Fruit fly (Drosophila melanogaster) whole organism, prepupa: ENCODE measurements around the gene Dad.

Experiments
- CG10669 ChIP-seq: fragments of 200-800 bp; sonication (Bioruptor generic); optimal IDR thresholded peaks from 3 replicates; lab custom pipeline; 2018; ENCODE audit warnings: missing biosample characterization, mild to moderate bottlenecking, missing genetic modification characterization, moderate library complexity
- CG11294 ChIP-seq: fragments of 200-800 bp; sonication (Bioruptor generic); IDR thresholded peaks from 2 replicates; pipeline ENCODE4 v1.3.6; 2022; ENCODE audit warnings: missing biosample characterization, missing genetic modification characterization
- CG1621 ChIP-seq: fragments of 200-800 bp; sonication (Bioruptor generic); optimal IDR thresholded peaks from 3 replicates; lab custom pipeline; 2018; ENCODE audit warnings: missing biosample characterization, mild to moderate bottlenecking, missing genetic modification characterization
- CG16779 ChIP-seq: fragments of 200-800 bp; sonication (Bioruptor generic); optimal IDR thresholded peaks from 3 replicates; lab custom pipeline; 2017; ENCODE audit warnings: missing biosample characterization, mild to moderate bottlenecking, missing genetic modification characterization
- CG3032 ChIP-seq: fragments of 200-800 bp; optimal IDR thresholded peaks from 2 replicates; lab custom pipeline; 2019; ENCODE audit warnings: missing biosample characterization, mild to moderate bottlenecking, missing genetic modification characterization, moderate library complexity
- CG31627 ChIP-seq: fragments of 200-800 bp; sonication (Bioruptor generic); optimal IDR thresholded peaks from 3 replicates; lab custom pipeline; 2016; ENCODE audit warnings: missing biosample characterization, missing genetic modification characterization
- CG32006 ChIP-seq: fragments of 200-800 bp; sonication (Bioruptor generic); optimal IDR thresholded peaks from 3 replicates; lab custom pipeline; 2017; ENCODE audit warnings: missing biosample characterization, mild to moderate bottlenecking, missing genetic modification characterization
- CG34406 ChIP-seq: fragments of 200-800 bp; sonication (Bioruptor generic); optimal IDR thresholded peaks from 3 replicates; lab custom pipeline; 2016; ENCODE audit warnings: missing biosample characterization, missing genetic modification characterization
- CG4318 ChIP-seq: fragments of 200-800 bp; sonication (Bioruptor generic); optimal IDR thresholded peaks from 3 replicates; lab custom pipeline; 2017; ENCODE audit warnings: missing biosample characterization, mild to moderate bottlenecking, missing genetic modification characterization
- CG6163 ChIP-seq: fragments of 200-800 bp; sonication (Bioruptor generic); IDR thresholded peaks from 3 replicates; pipeline ENCODE4 v1.3.6; 2022; ENCODE audit warnings: missing biosample characterization, missing genetic modification characterization
- CG6808 ChIP-seq: fragments of 200-800 bp; sonication (Bioruptor generic); optimal IDR thresholded peaks from 3 replicates; lab custom pipeline; 2017; ENCODE audit warnings: missing biosample characterization, missing genetic modification characterization, mild to moderate bottlenecking, moderate library complexity, missing genetic modification reagents
- CG6854 ChIP-seq: fragments of 200-800 bp; sonication (Bioruptor generic); optimal IDR thresholded peaks from 2 replicates; lab custom pipeline; 2017; ENCODE audit warnings: missing biosample characterization, mild to moderate bottlenecking, missing genetic modification characterization
- CG7368 ChIP-seq: fragments of 200-800 bp; sonication (Bioruptor generic); optimal IDR thresholded peaks from 3 replicates; lab custom pipeline; 2016; ENCODE audit warnings: missing biosample characterization, missing genetic modification characterization
- CG8119 ChIP-seq: fragments of 200-800 bp; sonication (Bioruptor generic); IDR thresholded peaks from 3 replicates; pipeline ENCODE4 v1.3.6; 2022; ENCODE audit warnings: missing biosample characterization, missing genetic modification characterization
- CG8319 ChIP-seq: fragments of 200-800 bp; sonication (Bioruptor generic); optimal IDR thresholded peaks from 3 replicates; lab custom pipeline; 2016; ENCODE audit warnings: missing biosample characterization, missing genetic modification characterization
- CG8632 ChIP-seq: fragments of 200-800 bp; sonication (Bioruptor generic); optimal IDR thresholded peaks from 3 replicates; lab custom pipeline; 2016; ENCODE audit warnings: missing biosample characterization, missing genetic modification characterization
- CG9139 ChIP-seq: fragments of 200-800 bp; sonication (Bioruptor generic); optimal IDR thresholded peaks from 3 replicates; lab custom pipeline; 2017; ENCODE audit warnings: missing biosample characterization, mild to moderate bottlenecking, missing genetic modification characterization
- Eip75B ChIP-seq: fragments of 200-800 bp; sonication (Bioruptor generic); optimal IDR thresholded peaks from 3 replicates; lab custom pipeline; 2016; ENCODE audit warnings: missing biosample characterization, missing genetic modification characterization
- Eip93F ChIP-seq: fragments of 200-800 bp; sonication (Bioruptor generic); optimal IDR thresholded peaks from 2 replicates; lab custom pipeline; 2016; ENCODE audit warnings: missing biosample characterization, mild to moderate bottlenecking, missing genetic modification characterization
- Ets21C ChIP-seq: fragments of 200-800 bp; sonication (Bioruptor generic); optimal IDR thresholded peaks from 3 replicates; lab custom pipeline; 2016; ENCODE audit warnings: missing biosample characterization, missing genetic modification characterization
- Gug ChIP-seq: fragments of 200-800 bp; sonication (Bioruptor generic); IDR thresholded peaks from 2 replicates; pipeline ENCODE4 v1.3.6; 2022; ENCODE audit warnings: missing biosample characterization, missing genetic modification characterization
- Hr39 ChIP-seq: fragments of 200-800 bp; sonication (Bioruptor generic); optimal IDR thresholded peaks from 2 replicates; lab custom pipeline; 2016; ENCODE audit warnings: missing biosample characterization, missing genetic modification characterization
- OdsH ChIP-seq: fragments of 200-800 bp; sonication (Bioruptor generic); optimal IDR thresholded peaks from 3 replicates; lab custom pipeline; 2016; ENCODE audit warnings: missing biosample characterization, missing genetic modification characterization
- Sox102F ChIP-seq: fragments of 200-800 bp; sonication (Bioruptor generic); optimal IDR thresholded peaks from 2 replicates; lab custom pipeline; 2016; ENCODE audit warnings: missing biosample characterization, mild to moderate bottlenecking, missing genetic modification characterization
- Sox14 ChIP-seq: fragments of 200-800 bp; sonication (Bioruptor generic); optimal IDR thresholded peaks from 3 replicates; lab custom pipeline; 2016; ENCODE audit warnings: missing biosample characterization, missing genetic modification characterization
- Sox15 ChIP-seq: fragments of 200-800 bp; sonication (Bioruptor generic); optimal IDR thresholded peaks from 3 replicates; lab custom pipeline; 2016; ENCODE audit warnings: missing biosample characterization, missing genetic modification characterization
- achi ChIP-seq: fragments of 200-800 bp; sonication (Bioruptor generic); optimal IDR thresholded peaks from 3 replicates; lab custom pipeline; 2016; ENCODE audit warnings: missing biosample characterization, missing genetic modification characterization
- acj6 ChIP-seq: fragments of 200-800 bp; sonication (Bioruptor generic); optimal IDR thresholded peaks from 3 replicates; lab custom pipeline; 2016; ENCODE audit warnings: missing biosample characterization, missing genetic modification characterization
- cyc ChIP-seq: fragments of 200-800 bp; sonication (Bioruptor generic); optimal IDR thresholded peaks from 3 replicates; lab custom pipeline; 2016; ENCODE audit warnings: missing biosample characterization, missing genetic modification characterization
- dsx ChIP-seq: fragments of 200-800 bp; optimal IDR thresholded peaks from 3 replicates; lab custom pipeline; 2019; ENCODE audit warnings: missing biosample characterization, mild to moderate bottlenecking, missing genetic modification characterization, moderate library complexity; ENCODE audit not compliant: poor library complexity, severe bottlenecking
- fd59A ChIP-seq: fragments of 200-800 bp; sonication (Bioruptor generic); optimal IDR thresholded peaks from 2 replicates; lab custom pipeline; 2017; ENCODE audit warnings: missing biosample characterization, mild to moderate bottlenecking, missing genetic modification characterization, missing genetic modification reagents
- fd85E ChIP-seq: fragments of 200-800 bp; sonication (Bioruptor generic); optimal IDR thresholded peaks from 3 replicates; lab custom pipeline; 2016; ENCODE audit warnings: missing biosample characterization, missing genetic modification characterization
- fkh ChIP-seq: fragments of 200-800 bp; sonication (Bioruptor generic); optimal IDR thresholded peaks from 3 replicates; lab custom pipeline; 2017; ENCODE audit warnings: missing biosample characterization, mild to moderate bottlenecking, missing genetic modification characterization, moderate library complexity
- lz ChIP-seq: fragments of 200-800 bp; sonication (Bioruptor generic); optimal IDR thresholded peaks from 3 replicates; lab custom pipeline; 2016; ENCODE audit warnings: missing biosample characterization, missing genetic modification characterization
- net ChIP-seq: fragments of 200-800 bp; sonication (Bioruptor generic); optimal IDR thresholded peaks from 3 replicates; lab custom pipeline; 2016; ENCODE audit warnings: missing biosample characterization, missing genetic modification characterization
- pdm3 ChIP-seq: fragments of 200-800 bp; sonication (Bioruptor generic); optimal IDR thresholded peaks from 3 replicates; lab custom pipeline; 2016; ENCODE audit warnings: missing biosample characterization, missing genetic modification characterization
- salr ChIP-seq, 2 experiments: fragments of 200-800 bp; sonication (Bioruptor generic); optimal IDR thresholded peaks; 3 replicates each; lab custom pipeline; 2016 to 2018; ENCODE audit warnings: missing biosample characterization in 2 of 2, missing genetic modification characterization in 2 of 2, mild to moderate bottlenecking in 1 of 2
- spab ChIP-seq: fragments of 200-800 bp; sonication (Bioruptor generic); optimal IDR thresholded peaks from 2 replicates; lab custom pipeline; 2017; ENCODE audit warnings: missing biosample characterization, mild to moderate bottlenecking, missing genetic modification characterization, missing genetic modification reagents
- ss ChIP-seq, 2 experiments: fragments of 200-800 bp; sonication (Bioruptor generic); optimal IDR thresholded peaks; 2 replicates in 1 of 2; 3 replicates in 1 of 2; lab custom pipeline; 2017 to 2018; ENCODE audit warnings: mild to moderate bottlenecking in 2 of 2, missing biosample characterization in 2 of 2, missing genetic modification characterization in 2 of 2, moderate library complexity in 1 of 2
- topi ChIP-seq: fragments of 200-800 bp; sonication (Bioruptor generic); optimal IDR thresholded peaks from 3 replicates; lab custom pipeline; 2016; ENCODE audit warnings: missing biosample characterization, missing genetic modification characterization

Dad gene

DNA sequence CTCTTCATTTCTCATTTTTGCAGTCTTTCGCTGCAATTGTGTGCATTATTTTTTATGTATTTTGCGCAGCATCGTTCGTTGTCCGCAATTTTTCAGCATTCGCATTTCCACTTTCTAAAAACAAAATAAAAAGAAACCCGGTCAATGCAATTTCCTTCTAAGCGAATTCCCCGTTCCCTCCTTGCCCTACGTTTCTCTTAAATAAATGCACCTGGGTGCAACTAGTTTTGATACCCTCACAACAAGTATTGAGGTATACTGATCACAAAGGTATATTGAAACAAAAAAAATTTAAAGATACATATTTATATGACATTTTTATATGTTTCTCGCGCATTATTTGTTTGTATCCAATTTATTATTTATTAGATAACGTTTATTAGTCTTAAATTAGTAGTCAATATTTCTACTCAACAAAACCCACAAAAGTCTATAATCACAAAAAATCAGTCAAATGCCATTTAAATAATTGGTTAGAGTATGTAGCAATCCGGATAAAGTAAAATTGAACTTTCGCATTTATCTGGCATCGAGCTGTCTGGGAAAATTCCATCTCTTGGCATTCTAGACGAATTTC lies 27.6 kb downstream of the Dad start (continued):
- TF ChIP-seq CG6163 (GFP tag; lab: Robert Waterston, UW) (peak; percentile 40; the same call in 1 of the 3 replicates), ss (GFP tag; optimal IDR thresholded peaks at IDR 0.05; lab: Kevin White, UChicago) (peak in 1 of 2 experiments; percentile 56), Eip75B (GFP tag; lab: Kevin White, UChicago) (peak; percentile 62), CG1621 (tag; lab: Kevin White, UChicago) (peak; percentile 23), CG31627 (GFP tag; lab: Kevin White, UChicago) (no peak), OdsH (GFP tag; lab: Kevin White, UChicago) (no peak), CG10669 (GFP tag; lab: Kevin White, UChicago) (no peak), Sox14 (peak; percentile 54), CG8319 (GFP tag; lab: Kevin White, UChicago) (no peak), Ets21C (GFP tag; lab: Kevin White, UChicago) (no peak), fkh (no peak), fd85E (no peak), achi (GFP tag; lab: Kevin White, UChicago) (no peak), CG34406 (GFP tag; lab: Kevin White, UChicago) (peak; percentile 58), CG7368 (GFP tag; lab: Kevin White, UChicago) (peak; percentile 46), CG9139 (GFP tag; lab: Kevin White, UChicago) (no peak), CG4318 (GFP tag; lab: Kevin White, UChicago) (no peak), CG16779 (tag; lab: Kevin White, UChicago) (no peak), CG8119 (GFP tag; lab: Robert Waterston, UW) (peak; percentile 92), pdm3 (GFP tag; lab: Kevin White, UChicago) (no peak), topi (no peak), acj6 (GFP tag; lab: Kevin White, UChicago) (peak; percentile 74), fd59A (GFP tag; lab: Kevin White, UChicago) (peak; percentile 65), Eip93F (no peak), CG8632 (peak; percentile 64)
- TF ChIP-seq, all 60 proteins: peak for 32

DNA sequence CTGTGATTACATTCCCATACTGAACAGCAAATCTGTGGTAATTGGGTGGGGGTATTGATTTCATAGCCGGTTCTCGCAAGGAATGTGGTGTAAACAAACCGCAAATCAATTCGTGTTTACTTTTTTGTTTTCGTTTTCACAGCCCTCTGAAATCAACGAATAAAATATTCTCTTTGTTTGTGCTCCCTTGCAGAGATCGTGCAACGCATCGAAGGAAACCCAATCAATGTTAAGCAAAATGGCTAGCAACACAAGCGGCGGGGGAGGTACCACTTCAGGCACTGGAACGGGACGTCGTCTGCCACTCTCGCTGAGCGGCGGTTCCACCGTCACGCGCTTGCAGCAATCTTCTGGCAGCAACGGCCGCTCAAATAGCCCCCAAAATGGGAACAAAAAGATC lies 28.7 kb downstream of the Dad start:
- TF ChIP-seq CG34406 (GFP tag; lab: Kevin White, UChicago) (no peak), fkh (peak; percentile 26)

DNA sequence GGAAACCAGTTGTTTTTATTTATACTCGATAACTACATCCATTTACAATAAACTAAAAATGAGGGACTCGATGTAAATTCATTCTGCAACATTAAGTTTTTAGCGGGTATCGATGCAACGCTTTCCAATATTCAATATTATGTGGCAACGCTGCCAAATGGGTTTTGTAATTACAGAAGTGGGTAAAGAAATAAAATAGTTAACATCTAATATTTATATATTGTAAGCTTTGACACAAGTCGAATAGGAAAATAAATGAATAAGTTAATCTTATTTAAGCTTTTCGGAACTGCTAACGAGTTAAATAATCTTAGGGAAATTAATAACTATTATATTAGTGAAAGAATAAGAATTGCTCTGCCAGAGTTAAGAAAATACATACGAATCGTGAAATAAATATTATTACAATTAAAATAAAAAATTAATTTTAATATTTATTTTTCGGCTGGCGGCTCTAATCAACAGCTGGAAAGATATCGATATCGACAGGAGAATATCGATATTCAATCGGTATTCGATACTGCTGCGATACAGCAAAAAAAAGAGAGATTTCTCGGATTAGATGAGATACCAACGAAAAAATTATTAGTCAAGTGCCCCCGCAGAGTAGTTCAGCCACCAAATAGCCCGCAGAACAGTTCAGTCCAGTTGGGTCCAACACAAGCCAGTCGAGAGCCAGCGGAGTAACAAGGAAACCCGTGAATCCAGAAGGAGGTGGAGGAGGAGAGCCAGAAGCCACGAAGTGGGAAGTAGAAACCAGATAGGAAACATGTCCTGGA lies 31.4 kb downstream of the Dad start, which contains the start of gene GckIII:
Gene GckIII (plus strand): TSS at position 485 of the 779 bp plus-strand sequence.
- peak; percentile 16 for TF ChIP-seq Eip93F
- peak; percentile 44 for TF ChIP-seq CG6808 (GFP tag; lab: Kevin White, UChicago)
- no peak for TF ChIP-seq CG32006 (GFP tag; lab: Kevin White, UChicago)

DNA sequence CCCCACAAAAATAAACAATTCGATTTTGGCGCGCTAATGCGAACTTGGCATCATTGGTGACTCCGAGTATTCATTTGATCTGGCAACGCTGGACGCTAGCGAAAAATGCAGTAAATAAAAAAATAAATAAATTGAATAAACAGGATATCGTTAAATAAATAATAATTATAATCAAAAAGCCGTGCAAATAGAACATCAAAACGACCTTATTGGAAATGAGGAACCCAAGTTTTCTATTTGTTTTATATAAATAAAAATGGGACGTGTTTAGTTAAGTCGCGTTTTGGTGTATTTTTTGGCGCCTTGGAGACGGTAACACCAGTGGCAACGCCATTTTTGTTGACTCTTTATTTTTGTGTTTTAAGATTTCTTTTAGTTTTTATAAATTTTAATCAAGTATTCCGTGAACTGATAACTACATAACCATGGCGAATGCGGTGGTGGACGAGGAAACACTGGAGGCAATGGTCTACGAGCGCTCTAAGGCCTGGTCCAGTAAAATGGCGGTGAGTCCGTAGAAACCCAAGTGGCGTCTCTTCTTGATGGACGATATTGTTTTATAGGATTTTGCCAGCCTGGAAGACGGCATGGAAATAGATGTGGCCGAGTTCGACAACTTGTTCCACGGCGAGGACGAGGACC lies 34.3 kb downstream of the Dad start, which contains the start of gene cal1:
Gene cal1 (plus strand): TSS at position 304 of the 642 bp plus-strand sequence.
- TF ChIP-seq fd59A (GFP tag; lab: Kevin White, UChicago), result no peak
- TF ChIP-seq fkh, result peak; percentile 94
- peak; percentile 100 for TF ChIP-seq CG6808 (GFP tag; lab: Kevin White, UChicago)
- TF ChIP-seq CG3032 (tag; lab: Kevin White, UChicago), result no peak

DNA sequence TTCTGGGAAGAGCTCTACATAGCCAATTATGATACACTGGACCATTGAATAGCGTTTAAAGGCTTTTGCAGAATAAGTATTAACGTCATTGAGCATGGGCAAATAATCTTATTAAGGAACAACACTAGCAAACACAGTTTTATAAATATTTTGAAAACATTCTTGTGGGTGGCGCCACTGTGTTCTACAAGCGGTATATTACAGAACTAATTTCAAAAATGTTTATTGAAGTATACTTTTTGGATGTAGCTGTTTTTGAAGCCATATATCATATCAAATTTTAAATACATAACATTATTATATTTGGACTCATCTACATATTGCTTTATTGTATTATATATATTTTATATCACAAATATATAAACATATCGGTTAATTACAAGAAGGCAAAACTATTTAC lies 55.1 kb downstream of the Dad start:
- no peak for TF ChIP-seq Gug
- no peak for TF ChIP-seq cyc (GFP tag; lab: Kevin White, UChicago)
- no peak for TF ChIP-seq net (GFP tag; lab: Kevin White, UChicago)
- no peak for TF ChIP-seq lz (GFP tag; lab: Kevin White, UChicago)
- no peak for TF ChIP-seq dsx (GFP tag; lab: Kevin White, UChicago)
- no peak for TF ChIP-seq spab (GFP tag; lab: Kevin White, UChicago)
- TF ChIP-seq CG11294 (GFP tag; lab: Robert Waterston, UW), result no peak
- TF ChIP-seq Sox102F (GFP tag; lab: Kevin White, UChicago), result no peak
- TF ChIP-seq salr (GFP tag; optimal IDR thresholded peaks at IDR 0.05; lab: Kevin White, UChicago), result no peak
- no peak for TF ChIP-seq CG16779 (tag; lab: Kevin White, UChicago)
- no peak for TF ChIP-seq Sox15 (GFP tag; lab: Kevin White, UChicago)
- TF ChIP-seq CG6808 (GFP tag; lab: Kevin White, UChicago), result no peak
- TF ChIP-seq CG6854 (GFP tag; lab: Kevin White, UChicago), result no peak
- TF ChIP-seq Hr39 (GFP tag; lab: Kevin White, UChicago), result no peak
- TF ChIP-seq, all 60 proteins: peak for 0
